Worm (Caenorhabditis elegans) whole organism, dauer: ENCODE measurements around the gene Y43F4B.10.

Experiments
- unc-62 ChIP-seq: sonication (generic microtip); optimal IDR thresholded peaks from 2 replicates; lab custom pipeline; 2017; ENCODE audit warnings: missing biosample characterization, missing genetic modification reagents, missing genetic modification characterization

The Y43F4B.10 gene

DNA sequence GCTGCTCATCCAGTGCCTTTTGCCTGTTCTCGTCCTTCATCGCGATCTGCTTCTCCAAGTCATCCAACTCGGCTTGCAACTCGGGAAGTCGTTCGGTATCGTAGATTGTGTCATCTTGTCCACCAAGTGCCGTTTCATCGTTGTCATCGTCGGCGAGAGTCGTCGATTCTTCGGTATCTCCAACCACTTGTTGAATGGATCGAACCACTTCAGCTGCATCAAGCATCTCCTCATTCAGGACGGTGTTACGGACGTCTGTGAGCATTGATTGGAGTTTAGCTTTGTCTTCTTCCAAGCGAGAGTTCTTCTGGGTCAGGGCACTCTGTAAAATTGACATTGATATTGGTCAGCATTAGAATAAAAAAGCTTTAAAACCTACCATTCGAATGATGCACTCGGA is 8.3 kb upstream of the Y43F4B.10 start:
- no peak for TF ChIP-seq unc-62 (GFP tag; lab: Kevin White, UChicago)

DNA sequence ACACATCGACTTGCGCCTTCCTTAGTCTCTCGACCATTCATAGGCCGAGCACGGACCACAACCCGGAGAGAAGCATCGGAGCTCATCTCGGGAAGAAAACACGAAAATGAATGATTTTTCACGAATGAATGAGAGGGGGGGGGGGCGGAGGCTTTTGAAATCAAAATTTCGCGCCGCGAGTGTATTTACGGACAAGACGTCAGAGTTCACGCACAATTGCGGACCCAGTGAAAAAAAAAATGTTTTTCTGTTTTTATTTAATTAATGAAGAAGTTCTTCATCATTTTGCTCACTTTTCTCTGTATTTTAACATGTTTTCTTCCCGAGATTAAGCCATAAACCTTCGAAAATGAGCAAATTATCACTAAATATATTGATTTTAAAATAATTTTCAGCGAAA is 6.8 kb upstream of the Y43F4B.10 start, which contains the start of the genes klp-19 and slc-36.1:
Gene klp-19 (minus strand): TSS at position 153 of the 400 bp plus-strand sequence.
Gene slc-36.1 (plus strand): TSS at position 396 of the 400 bp plus-strand sequence.
- TF ChIP-seq unc-62 (GFP tag; lab: Kevin White, UChicago): no peak

DNA sequence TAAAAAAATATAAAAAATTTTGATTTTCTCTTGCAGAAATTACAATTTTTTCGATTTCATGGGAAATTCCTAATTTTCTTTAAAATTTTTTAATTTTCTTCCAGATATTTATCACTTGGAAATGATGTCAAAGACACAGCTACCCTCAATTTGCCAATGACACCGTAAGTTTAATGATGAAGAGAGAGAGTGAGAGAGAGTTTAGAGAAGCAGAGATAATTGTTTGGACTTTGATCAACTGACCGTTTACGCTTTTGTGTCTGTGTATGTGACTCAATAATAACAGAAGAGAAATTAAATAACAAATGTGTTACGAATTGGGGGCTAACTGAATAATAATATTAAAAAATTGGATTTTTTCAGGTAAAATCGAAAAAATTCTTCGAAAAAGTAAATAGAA is 3.3 kb upstream of the Y43F4B.10 start:
- no peak for TF ChIP-seq unc-62 (GFP tag; lab: Kevin White, UChicago)

- TF ChIP-seq unc-62 (GFP tag; lab: Kevin White, UChicago): no peak
These were observed 768 bp downstream of the Y43F4B.10 start for ce11 chrIII:13314636-13315035.

DNA sequence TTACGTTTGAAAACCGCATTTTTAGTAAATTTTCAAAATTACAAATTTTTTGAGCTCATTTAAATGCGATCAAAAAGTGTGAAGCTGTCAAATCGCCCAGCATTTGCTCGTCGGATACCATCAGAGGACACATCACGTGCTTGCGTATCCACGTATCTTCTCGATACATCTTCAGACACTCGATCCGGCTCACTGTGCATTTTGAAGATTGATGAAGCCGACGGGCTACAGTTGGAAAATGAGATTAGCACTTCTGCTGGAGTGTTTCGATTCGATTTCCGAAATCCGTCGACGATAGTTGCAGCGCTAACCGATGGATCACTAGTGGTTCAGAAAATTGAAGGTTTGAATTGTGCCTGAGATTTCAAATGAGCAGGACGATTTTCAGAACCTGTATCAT is 1.2 kb downstream of the Y43F4B.10 start, which contains the start of gene dph-7:
Gene dph-7 (plus strand): TSS at position 53 of the 400 bp plus-strand sequence.
- no peak for TF ChIP-seq unc-62 (GFP tag; lab: Kevin White, UChicago)

- TF ChIP-seq unc-62 (GFP tag; lab: Kevin White, UChicago): no peak
These were observed 3.1 kb downstream of the Y43F4B.10 start for ce11 chrIII:13316935-13317334.

DNA sequence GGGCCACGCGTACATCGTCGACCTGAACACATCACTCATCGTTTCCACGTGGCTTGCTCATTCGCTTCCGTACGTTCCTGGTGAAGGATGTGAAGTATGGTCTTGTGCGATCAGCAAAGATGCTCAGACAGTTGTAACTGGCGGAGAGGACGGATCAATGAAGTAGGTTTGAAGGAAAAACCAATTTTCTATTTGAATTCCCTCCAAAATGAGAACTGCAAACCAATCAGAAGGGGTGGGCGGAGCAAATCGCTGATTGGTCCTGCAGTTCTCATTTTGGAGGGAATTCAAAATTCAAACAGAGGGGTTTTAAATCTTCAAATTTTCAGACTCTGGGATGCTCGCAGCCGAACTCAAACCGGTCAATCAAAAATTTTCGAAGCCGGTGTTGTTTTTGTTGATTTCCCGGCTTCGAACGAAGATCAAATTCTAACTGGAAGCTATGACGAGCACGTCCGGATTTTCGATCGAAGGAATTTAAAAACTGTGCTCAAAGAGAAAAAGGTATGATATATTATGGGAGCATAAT is 3.6 kb downstream of the Y43F4B.10 start:
- TF ChIP-seq unc-62 (GFP tag; lab: Kevin White, UChicago): no peak

- TF ChIP-seq unc-62 (GFP tag; lab: Kevin White, UChicago): no peak
These were observed 8.7 kb downstream of the Y43F4B.10 start, which contains the start of gene F53A2.11 for ce11 chrIII:13322578-13322977. TSS of gene F53A2.11 (minus strand) at chrIII:13322678.

- no peak for TF ChIP-seq unc-62 (GFP tag; lab: Kevin White, UChicago)
These were observed 10.9 kb downstream of the Y43F4B.10 start, which contains the start of gene F53A2.1 for ce11 chrIII:13324739-13325138. TSS of gene F53A2.1 (minus strand) at chrIII:13324839.

ce11 chrIII:13328911-13329310 is 15.0 kb downstream of the Y43F4B.10 start:
- no peak for TF ChIP-seq unc-62 (GFP tag; lab: Kevin White, UChicago)

- no peak for TF ChIP-seq unc-62 (GFP tag; lab: Kevin White, UChicago)
These were observed 19.9 kb downstream of the Y43F4B.10 start, which contains the start of gene sdz-20 for ce11 chrIII:13333754-13334153. TSS of gene sdz-20 (plus strand) at chrIII:13334054.

DNA sequence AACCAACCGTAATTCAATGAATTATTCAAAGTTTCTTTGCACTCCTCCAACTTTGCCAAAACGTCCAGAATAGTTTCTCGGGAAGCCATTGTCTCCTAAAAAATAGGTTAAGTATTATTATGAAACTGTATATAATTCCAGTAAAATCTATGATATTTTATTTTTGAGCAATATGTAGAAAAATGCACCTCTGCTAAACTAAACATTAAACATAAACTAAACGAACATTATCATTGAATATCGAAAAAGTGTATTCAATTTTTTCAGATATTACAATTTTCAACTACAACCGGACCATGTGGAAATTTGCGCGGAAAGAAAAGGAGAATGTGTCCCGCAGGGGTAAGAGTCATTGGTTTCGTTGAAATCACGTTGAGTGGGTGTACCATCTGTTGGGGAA is 25.8 kb downstream of the Y43F4B.10 start, which contains the start of gene F53A2.3:
Gene F53A2.3 (minus strand): TSS at position 101 of the 400 bp plus-strand sequence.
- TF ChIP-seq unc-62 (GFP tag; lab: Kevin White, UChicago): no peak

DNA sequence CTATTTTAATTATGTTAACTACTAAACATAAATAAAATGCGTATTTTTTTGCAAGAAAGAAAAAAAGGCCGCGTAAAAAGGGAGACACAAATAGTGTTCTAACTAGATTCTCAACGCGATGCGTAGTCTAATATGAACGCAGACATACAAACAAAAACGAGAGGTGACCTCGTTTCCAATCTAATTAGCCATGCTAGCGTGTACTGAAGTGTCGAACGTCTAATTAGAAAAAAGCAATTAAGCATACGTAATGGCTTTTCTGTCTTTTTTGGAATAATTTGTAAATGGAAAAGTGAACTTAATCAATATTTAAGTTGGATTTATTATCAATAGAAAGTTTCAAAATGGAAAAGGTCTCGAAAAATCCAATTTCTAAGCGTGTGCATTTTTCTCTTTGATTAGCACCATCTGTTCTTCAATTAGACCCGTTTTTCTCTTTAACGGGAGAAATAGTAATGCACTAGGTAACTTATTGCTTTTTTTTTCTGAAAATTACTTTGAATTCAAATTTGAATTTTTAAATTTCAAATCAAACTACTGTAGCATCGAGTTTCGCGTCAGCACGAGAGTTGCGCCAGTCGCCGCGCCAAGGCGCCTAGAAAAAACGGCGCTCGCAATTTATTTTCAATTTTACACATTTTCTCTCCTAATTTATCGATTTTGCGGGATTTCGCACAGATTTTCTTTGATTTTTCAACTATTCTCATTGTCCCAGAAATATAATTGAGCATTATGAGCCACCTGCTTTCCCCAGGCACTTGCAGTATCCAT is 26.8 kb downstream of the Y43F4B.10 start:
- no peak for TF ChIP-seq unc-62 (GFP tag; lab: Kevin White, UChicago)

DNA sequence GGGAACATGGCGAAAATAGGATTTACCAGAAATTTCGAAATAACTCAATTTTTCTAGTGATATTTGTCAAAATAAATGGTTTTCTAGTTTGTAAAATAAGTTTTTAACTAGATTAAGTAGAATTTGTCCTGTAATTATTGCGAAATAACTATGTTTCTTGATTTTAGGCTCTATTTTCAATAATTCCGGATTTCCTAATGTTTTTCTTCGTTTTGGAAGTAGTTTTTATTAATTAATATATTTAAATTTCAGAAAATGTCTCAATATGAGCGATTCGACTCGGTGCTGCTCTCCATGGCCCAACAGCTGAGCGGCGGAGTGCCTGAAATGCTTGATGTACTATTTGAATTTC is 27.4 kb downstream of the Y43F4B.10 start, which contains the start of gene nud-1:
Gene nud-1 (plus strand): TSS at position 253 of the 352 bp plus-strand sequence.
- TF ChIP-seq unc-62 (GFP tag; lab: Kevin White, UChicago): no peak

ce11 chrIII:13342079-13342734 is 28.3 kb downstream of the Y43F4B.10 start, which contains the start of gene dro-1:
TSS of gene dro-1 (plus strand) at chrIII:13342684.
- no peak for TF ChIP-seq unc-62 (GFP tag; lab: Kevin White, UChicago)

ce11 chrIII:13343117-13343516 is 29.2 kb downstream of the Y43F4B.10 start, which contains the start of gene ife-1:
TSS of gene ife-1 (plus strand) at chrIII:13343417.
- no peak for TF ChIP-seq unc-62 (GFP tag; lab: Kevin White, UChicago)
